Fruit fly (Drosophila melanogaster) S2 (cell line): ENCODE data around the gene yellow-f2.

Source experiments
- CG8478 ChIP-seq: fragments of >200 bp; optimal IDR thresholded peaks from 2 replicates; lab custom pipeline; 2018
- CTCF ChIP-seq, 2 experiments: fragments of >200 bp; optimal IDR thresholded peaks; 2 replicates each; lab custom pipeline; 2018

DNA sequence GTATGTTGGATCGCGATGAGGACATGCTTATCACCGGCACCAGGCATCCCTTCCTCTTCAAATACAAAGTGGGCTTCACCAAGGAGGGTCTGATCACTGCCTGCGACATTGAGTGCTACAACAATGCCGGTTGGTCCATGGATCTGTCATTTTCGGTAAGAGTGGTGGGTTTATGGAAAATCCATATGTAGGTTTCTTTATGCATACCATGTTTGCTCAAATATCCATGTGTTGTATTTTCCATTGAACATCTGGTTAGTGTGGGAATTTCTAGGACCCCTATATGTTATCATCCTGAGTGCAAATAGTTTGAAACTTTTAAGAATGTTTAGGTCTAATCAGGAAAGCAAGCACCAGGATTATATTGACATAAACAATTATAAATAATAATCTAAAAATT is 41.1 kb upstream of the yellow-f2 start:
- TF ChIP-seq CG8478 (lab: Kevin White, UChicago) (no peak), CTCF (optimal IDR thresholded peaks at IDR 0.05; lab: Kevin White, UChicago) (no peak)
